Worm (Caenorhabditis elegans) whole organism, L3 larva: ENCODE results near the gene F55G1.7.

ENCODE experiments used
- ZK546.5 ChIP-seq: sonication (generic microtip); optimal IDR thresholded peaks from 2 replicates; lab custom pipeline; 2017; ENCODE audit warnings: missing biosample characterization, missing genetic modification characterization
- ceh-9 ChIP-seq: sonication (generic microtip); optimal IDR thresholded peaks from 2 replicates; lab custom pipeline; 2018; ENCODE audit warnings: missing biosample characterization, missing genetic modification characterization
- daf-12 ChIP-seq: fragments of 150-350 bp; optimal IDR thresholded peaks from 2 replicates; lab custom pipeline; 2014; ENCODE audit warnings: missing biosample characterization, missing genetic modification reagents, missing genetic modification characterization
- egl-27 ChIP-seq: sonication (generic microtip); optimal IDR thresholded peaks from 4 replicates; lab custom pipeline; 2017; ENCODE audit warnings: missing biosample characterization, missing genetic modification reagents, missing genetic modification characterization
- egl-5 ChIP-seq: fragments of 150-350 bp; optimal IDR thresholded peaks from 2 replicates; lab custom pipeline; 2017; ENCODE audit warnings: missing biosample characterization, missing genetic modification reagents, missing genetic modification characterization, inconsistent platforms
- elt-1 ChIP-seq: fragments of 150-350 bp; optimal IDR thresholded peaks from 2 replicates; lab custom pipeline; 2014; ENCODE audit warnings: missing biosample characterization, missing genetic modification characterization
- fkh-2 ChIP-seq: fragments of 150-350 bp; optimal IDR thresholded peaks from 2 replicates; lab custom pipeline; 2014; ENCODE audit warnings: missing biosample characterization, missing genetic modification reagents, missing genetic modification characterization
- lin-15B ChIP-seq: fragments of 150-350 bp; optimal IDR thresholded peaks from 2 replicates; lab custom pipeline; 2014; ENCODE audit warnings: missing biosample characterization, missing genetic modification characterization
- mdl-1 ChIP-seq: fragments of 150-350 bp; optimal IDR thresholded peaks from 2 replicates; lab custom pipeline; 2014; ENCODE audit warnings: missing biosample characterization, missing genetic modification characterization
- mml-1 ChIP-seq: fragments of 150-350 bp; sonication (generic microtip); optimal IDR thresholded peaks from 3 replicates; lab custom pipeline; 2014; ENCODE audit warnings: missing biosample characterization, missing genetic modification characterization
- nfya-1 ChIP-seq: sonication (generic microtip); optimal IDR thresholded peaks from 2 replicates; lab custom pipeline; 2017; ENCODE audit warnings: missing genetic modification characterization, mild to moderate bottlenecking, missing compliant biosample characterization, antibody characterized with exemption, moderate library complexity; ENCODE audit not compliant: insufficient read depth
- nhr-25 ChIP-seq: sonication (generic microtip); optimal IDR thresholded peaks from 2 replicates; lab custom pipeline; 2017; ENCODE audit warnings: missing biosample characterization, missing genetic modification characterization
- nhr-43 ChIP-seq: sonication (generic microtip); optimal IDR thresholded peaks from 2 replicates; lab custom pipeline; 2016; ENCODE audit warnings: mild to moderate bottlenecking, missing genetic modification characterization, missing compliant biosample characterization; ENCODE audit not compliant: poor library complexity, severe bottlenecking
- nhr-76 ChIP-seq: fragments of 150-350 bp; sonication (generic microtip); optimal IDR thresholded peaks from 5 replicates; lab custom pipeline; 2014; ENCODE audit warnings: missing biosample characterization, missing genetic modification characterization
- nhr-77 ChIP-seq: fragments of 150-350 bp; optimal IDR thresholded peaks from 2 replicates; lab custom pipeline; 2014; ENCODE audit warnings: missing biosample characterization, missing genetic modification characterization
- pqm-1 ChIP-seq: fragments of 150-350 bp; optimal IDR thresholded peaks from 2 replicates; lab custom pipeline; 2017; ENCODE audit warnings: missing biosample characterization, missing genetic modification characterization, inconsistent platforms
- tbx-2 ChIP-seq: sonication (generic microtip); optimal IDR thresholded peaks from 2 replicates; lab custom pipeline; 2016; ENCODE audit warnings: mild to moderate bottlenecking, missing genetic modification characterization, missing compliant biosample characterization
- unc-62 ChIP-seq: fragments of 150-350 bp; sonication (generic microtip); optimal IDR thresholded peaks from 4 replicates; lab custom pipeline; 2014; ENCODE audit warnings: missing biosample characterization, missing genetic modification reagents, missing genetic modification characterization
- zag-1 ChIP-seq: fragments of 150-350 bp; optimal IDR thresholded peaks from 2 replicates; lab custom pipeline; 2014; ENCODE audit warnings: missing biosample characterization, missing genetic modification characterization
- ztf-4 ChIP-seq: fragments of 150-350 bp; optimal IDR thresholded peaks from 2 replicates; lab custom pipeline; 2014; ENCODE audit warnings: missing biosample characterization, missing genetic modification characterization

The F55G1.7 gene

ce11 chrIV:7426055-7426454 is 43.6 kb downstream of the F55G1.7 start:
- TF ChIP-seq daf-12 (tag; lab: Kevin White, UChicago) (no peak), ztf-4 (tag; lab: Kevin White, UChicago) (no peak), ZK546.5 (tag; lab: Kevin White, UChicago) (no peak), egl-27 (tag; lab: Kevin White, UChicago) (no peak), nhr-43 (no peak), tbx-2 (tag; lab: Kevin White, UChicago) (no peak), nfya-1 (tag; lab: Kevin White, UChicago) (peak; percentile 7), nhr-25 (tag; lab: Kevin White, UChicago) (no peak)

- no peak for TF ChIP-seq elt-1 (tag; lab: Kevin White, UChicago)
These were observed 45.4 kb downstream of the F55G1.7 start, which contains the start of gene unc-82 for ce11 chrIV:7424198-7424597. Gene unc-82, plus strand, starts transcription at chrIV:7424498.

- TF ChIP-seq pqm-1 (no peak), lin-15B (tag; lab: Kevin White, UChicago) (no peak), egl-5 (tag; lab: Kevin White, UChicago) (no peak), nhr-77 (tag; lab: Kevin White, UChicago) (no peak), ztf-4 (tag; lab: Kevin White, UChicago) (no peak), unc-62 (GFP tag; lab: Kevin White, UChicago) (no peak), ceh-9 (tag; lab: Kevin White, UChicago) (no peak), mdl-1 (tag; lab: Kevin White, UChicago) (no peak), nhr-25 (tag; lab: Kevin White, UChicago) (no peak), nhr-43 (no peak), fkh-2 (tag; lab: Kevin White, UChicago) (no peak), nhr-76 (tag; lab: Kevin White, UChicago) (no peak), mml-1 (tag; lab: Kevin White, UChicago) (no peak)
These were observed 48.7 kb downstream of the F55G1.7 start, which contains the start of gene srtx-1 for ce11 chrIV:7420913-7421312. Gene srtx-1, plus strand, starts transcription at chrIV:7421213.

- TF ChIP-seq zag-1 (tag; lab: Kevin White, UChicago), result no peak
- TF ChIP-seq, all 47 proteins: peak for 0
These were observed 50.8 kb downstream of the F55G1.7 start, which contains the start of gene B0496.6 for ce11 chrIV:7418818-7419217. Gene B0496.6, plus strand, starts transcription at chrIV:7419118.
